Fruit fly (Drosophila melanogaster) whole organism, adult: ENCODE results near the gene CG6980.

ENCODE experiments used
- CG11617 ChIP-seq: fragments of 200-800 bp; sonication (Bioruptor generic); optimal IDR thresholded peaks from 2 replicates; lab custom pipeline; 2017; ENCODE audit warnings: mild to moderate bottlenecking, missing biosample characterization, missing genetic modification reagents, missing genetic modification characterization
- CG14711 ChIP-seq: fragments of 200-800 bp; sonication (Bioruptor generic); optimal IDR thresholded peaks from 2 replicates; lab custom pipeline; 2018; ENCODE audit warnings: missing biosample characterization, mild to moderate bottlenecking, missing genetic modification characterization, moderate library complexity
- CG1620 ChIP-seq: fragments of 200-800 bp; sonication (Bioruptor generic); optimal IDR thresholded peaks from 2 replicates; lab custom pipeline; 2016; ENCODE audit warnings: missing biosample characterization, missing genetic modification characterization
- CG33017 ChIP-seq: fragments of 200-800 bp; sonication (Bioruptor generic); optimal IDR thresholded peaks from 2 replicates; lab custom pipeline; 2018; ENCODE audit warnings: missing biosample characterization, mild to moderate bottlenecking, missing genetic modification characterization, moderate library complexity
- CG5204 ChIP-seq: fragments of 200-800 bp; sonication (Bioruptor generic); optimal IDR thresholded peaks from 2 replicates; lab custom pipeline; 2016; ENCODE audit warnings: missing biosample characterization, missing genetic modification characterization
- Clk ChIP-seq: fragments of 200-800 bp; sonication (Bioruptor generic); optimal IDR thresholded peaks from 2 replicates; lab custom pipeline; 2017; ENCODE audit warnings: missing biosample characterization, missing genetic modification characterization
- Crg-1 ChIP-seq: fragments of 200-800 bp; sonication (Bioruptor generic); optimal IDR thresholded peaks from 2 replicates; lab custom pipeline; 2016; ENCODE audit warnings: missing biosample characterization, missing genetic modification characterization
- Hr96 ChIP-seq: fragments of 200-800 bp; sonication (Bioruptor generic); optimal IDR thresholded peaks from 2 replicates; lab custom pipeline; 2016; ENCODE audit warnings: missing biosample characterization, missing genetic modification characterization
- Mnt ChIP-seq: fragments of 200-800 bp; sonication (Bioruptor generic); optimal IDR thresholded peaks from 2 replicates; lab custom pipeline; 2016; ENCODE audit warnings: missing biosample characterization, mild to moderate bottlenecking, missing genetic modification characterization
- bab1 ChIP-seq: fragments of 200-800 bp; sonication (Bioruptor generic); optimal IDR thresholded peaks from 3 replicates; lab custom pipeline; 2019; ENCODE audit warnings: missing biosample characterization, mild to moderate bottlenecking, missing genetic modification characterization, moderate library complexity
- cic ChIP-seq: fragments of 200-800 bp; sonication (Bioruptor generic); optimal IDR thresholded peaks from 2 replicates; lab custom pipeline; 2017; ENCODE audit warnings: missing biosample characterization, mild to moderate bottlenecking, missing genetic modification characterization, moderate library complexity
- cnc ChIP-seq, 2 experiments: fragments of >200 bp; optimal IDR thresholded peaks; 2 replicates each; lab custom pipeline; 2017
- kay ChIP-seq: fragments of 200-800 bp; sonication (Bioruptor generic); peaks from one replicate; lab custom pipeline; 2016; ENCODE audit warnings: missing biosample characterization, missing genetic modification characterization, borderline replicate concordance
- ovo ChIP-seq: fragments of 200-800 bp; sonication (Bioruptor generic); optimal IDR thresholded peaks from 2 replicates; lab custom pipeline; 2016; ENCODE audit warnings: missing biosample characterization, missing genetic modification characterization

DNA sequence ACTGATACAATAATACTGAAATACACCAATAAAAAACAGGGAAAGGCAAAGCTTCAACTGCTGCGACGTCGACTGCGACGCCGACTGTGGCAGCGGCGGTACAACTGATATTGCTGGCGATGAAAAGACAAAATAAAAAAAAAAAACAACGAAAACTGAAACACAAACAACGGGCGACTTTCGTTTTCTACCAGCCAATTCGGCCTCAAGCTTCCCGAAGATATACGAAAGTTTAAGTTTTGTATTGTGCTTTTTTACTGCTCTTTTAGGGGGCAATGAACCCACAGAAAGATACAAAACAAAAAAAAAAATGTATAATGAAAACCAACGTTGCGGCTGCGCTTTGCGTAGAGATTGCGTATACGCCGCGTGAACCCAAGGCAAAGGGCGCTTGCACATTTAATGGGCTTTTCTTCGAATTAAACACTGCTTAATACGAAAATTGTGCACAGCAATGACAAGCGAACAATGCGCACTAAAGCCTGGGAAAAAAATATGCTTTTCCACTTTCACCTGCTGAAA is 29.1 kb upstream of the CG6980 start:
- TF ChIP-seq CG5204 (GFP tag; lab: Kevin White, UChicago): no peak
- no peak for TF ChIP-seq ovo
- TF ChIP-seq Crg-1 (GFP tag; lab: Kevin White, UChicago): no peak
- no peak for TF ChIP-seq CG11617
- no peak for TF ChIP-seq Hr96 (GFP tag; lab: Kevin White, UChicago)
- no peak for TF ChIP-seq CG33017
- TF ChIP-seq bab1 (GFP tag; lab: Kevin White, UChicago): no peak
- TF ChIP-seq kay (GFP tag; lab: Kevin White, UChicago): no peak
- no peak for TF ChIP-seq Mnt (GFP tag; lab: Kevin White, UChicago)
- no peak for TF ChIP-seq CG14711 (tag; lab: Kevin White, UChicago)
- TF ChIP-seq Clk (GFP tag; lab: Kevin White, UChicago): no peak
- no peak for TF ChIP-seq CG1620 (GFP tag; lab: Kevin White, UChicago)
- no peak for TF ChIP-seq cnc (optimal IDR thresholded peaks at IDR 0.05; lab: Kevin White, UChicago)
- no peak for TF ChIP-seq cic (GFP tag; lab: Kevin White, UChicago)
